Worm (Caenorhabditis elegans) whole organism, L4/young adult: ENCODE results near the gene zipt-13.

Experiments used
- W03F9.2 ChIP-seq: fragments of 150-350 bp; optimal IDR thresholded peaks from 2 replicates; lab custom pipeline; 2014; ENCODE audit warnings: missing biosample characterization, missing genetic modification characterization
- dao-5 ChIP-seq: sonication (generic microtip); optimal IDR thresholded peaks from 2 replicates; lab custom pipeline; 2016; ENCODE audit warnings: missing genotype, missing genetic modification characterization, moderate library complexity, missing compliant biosample characterization

- no peak for TF ChIP-seq dao-5
- no peak for TF ChIP-seq W03F9.2
Measured at ce11 chrX:10189244-10189643, 47.5 kb downstream of the zipt-13 start.
